Worm (Caenorhabditis elegans) whole organism, late embryonic: ENCODE results near the gene C56G2.5.

Source experiments
- ama-1 ChIP-seq: fragments of 150-350 bp; optimal IDR thresholded peaks from 2 replicates; lab custom pipeline; 2014
- ceh-45 ChIP-seq: fragments of 200-800 bp; sonication (Bioruptor generic); IDR thresholded peaks from 2 replicates; pipeline ENCODE4 v1.3.6; 2022; ENCODE audit warnings: missing genetic modification reagents, missing genetic modification characterization, missing compliant biosample characterization
- dmd-4 ChIP-seq: sonication (generic microtip); optimal IDR thresholded peaks from 2 replicates; lab custom pipeline; 2016; ENCODE audit warnings: borderline replicate concordance, missing genetic modification characterization, missing compliant biosample characterization
- elt-2 ChIP-seq: sonication (generic microtip); optimal IDR thresholded peaks from 2 replicates; lab custom pipeline; 2016; ENCODE audit warnings: missing genetic modification reagents, missing genetic modification characterization, missing compliant biosample characterization
- fkh-10 ChIP-seq: fragments of 150-350 bp; optimal IDR thresholded peaks from 2 replicates; lab custom pipeline; 2014; ENCODE audit warnings: missing biosample characterization, missing genetic modification reagents, missing genetic modification characterization
- mec-3 ChIP-seq: sonication (generic microtip); optimal IDR thresholded peaks from 2 replicates; lab custom pipeline; 2016; ENCODE audit warnings: borderline replicate concordance, missing genetic modification characterization, missing compliant biosample characterization
- nhr-11 ChIP-seq: fragments of 150-350 bp; optimal IDR thresholded peaks from 2 replicates; lab custom pipeline; 2014; ENCODE audit warnings: missing biosample characterization, missing genetic modification characterization
- npax-4 ChIP-seq: sonication (generic microtip); optimal IDR thresholded peaks from 2 replicates; lab custom pipeline; 2016; ENCODE audit warnings: missing genetic modification characterization, missing compliant biosample characterization
- pha-4 ChIP-seq: fragments of 150-350 bp; optimal IDR thresholded peaks from 2 replicates; lab custom pipeline; 2018; ENCODE audit warnings: missing biosample characterization, missing genetic modification reagents, missing genetic modification characterization
- unc-3 ChIP-seq, 2 experiments: fragments of 200-800 bp in 1 of 2; sonication (Bioruptor generic) in 1 of 2; sonication (generic microtip) in 1 of 2; conservative IDR thresholded peaks in 1 of 2; optimal IDR thresholded peaks in 1 of 2; 2 replicates each; pipeline versions ENCODE4 v1.3.6 to Lab custom; 2016 to 2022; ENCODE audit warnings: missing compliant biosample characterization in 2 of 2, missing genetic modification characterization in 2 of 2, missing genetic modification reagents in 1 of 2

ce11 chrIII:6289366-6289765 lies 34.7 kb downstream of the C56G2.5 start:
- no peak for TF ChIP-seq npax-4 (tag; lab: Kevin White, UChicago)
- TF ChIP-seq ama-1: no peak
- no peak for TF ChIP-seq mec-3 (tag; lab: Kevin White, UChicago)
- no peak for TF ChIP-seq pha-4 (tag; lab: Kevin White, UChicago)
- TF ChIP-seq ceh-45 (GFP tag; lab: Robert Waterston, UW): no peak
- TF ChIP-seq fkh-10 (GFP tag; lab: Kevin White, UChicago): no peak
- no peak for TF ChIP-seq dmd-4 (tag; lab: Kevin White, UChicago)
- TF ChIP-seq elt-2: no peak
- TF ChIP-seq unc-3 (GFP tag; conservative IDR thresholded peaks at IDR 0.05; lab: Robert Waterston, UW): no peak
- TF ChIP-seq unc-3 (tag; optimal IDR thresholded peaks at IDR 0.05; lab: Kevin White, UChicago): no peak
- TF ChIP-seq nhr-11 (tag; lab: Kevin White, UChicago): no peak
